Fruit fly (Drosophila melanogaster) whole organism, embryonic: ENCODE data around the gene CG14676.

Experiments used
- Ada2b ChIP-seq: fragments of 200-800 bp; sonication (Bioruptor generic); IDR thresholded peaks from 2 replicates; pipeline ENCODE4 v1.3.6; 2022; ENCODE audit warnings: missing biosample characterization, missing genetic modification characterization
- Atf3 ChIP-seq: fragments of 200-800 bp; sonication (Bioruptor generic); optimal IDR thresholded peaks from 3 replicates; lab custom pipeline; 2016; ENCODE audit warnings: missing biosample characterization, missing genetic modification characterization
- Awh ChIP-seq: fragments of 200-800 bp; sonication (Bioruptor generic); IDR thresholded peaks from 2 replicates; pipeline ENCODE4, ENCODE4 v1.3.6; 2022; ENCODE audit warnings: missing biosample characterization, missing genetic modification characterization
- B-H1 ChIP-seq: fragments of 200-800 bp; sonication (Bioruptor generic); IDR thresholded peaks from 3 replicates; pipeline ENCODE4 v1.3.6; 2022; ENCODE audit warnings: missing biosample characterization, missing genetic modification characterization
- Blimp-1 ChIP-seq: fragments of 200-800 bp; sonication (Bioruptor generic); optimal IDR thresholded peaks from 3 replicates; lab custom pipeline; 2018; ENCODE audit warnings: missing biosample characterization, missing genetic modification characterization, mild to moderate bottlenecking, moderate library complexity, missing genetic modification reagents
- CG11093 ChIP-seq: fragments of 200-800 bp; sonication (Bioruptor generic); IDR thresholded peaks from 3 replicates; pipeline ENCODE4 v1.3.6; 2022; ENCODE audit warnings: missing biosample characterization, missing genetic modification characterization
- CG11560 ChIP-seq: fragments of 200-800 bp; sonication (Bioruptor generic); IDR thresholded peaks from 3 replicates; pipeline ENCODE4 v1.3.6; 2022; ENCODE audit warnings: missing biosample characterization, missing genetic modification characterization
- CG11696 ChIP-seq: fragments of 200-800 bp; sonication (Bioruptor generic); IDR thresholded peaks from 2 replicates; pipeline ENCODE4 v1.3.6; 2022; ENCODE audit warnings: missing biosample characterization, missing genetic modification characterization
- CG12155 ChIP-seq: fragments of 200-800 bp; sonication (Bioruptor generic); optimal IDR thresholded peaks from 3 replicates; lab custom pipeline; 2016; ENCODE audit warnings: missing biosample characterization, missing genetic modification characterization
- CG1233 ChIP-seq: fragments of 200-800 bp; sonication (Bioruptor generic); optimal IDR thresholded peaks from 4 replicates; lab custom pipeline; 2018; ENCODE audit warnings: missing biosample characterization, mild to moderate bottlenecking, missing genetic modification characterization
- CG12942 ChIP-seq: fragments of 200-800 bp; sonication (Bioruptor generic); optimal IDR thresholded peaks from 3 replicates; lab custom pipeline; 2016; ENCODE audit warnings: missing biosample characterization, missing genetic modification characterization
- CG15073 ChIP-seq: fragments of 200-800 bp; sonication (Bioruptor generic); optimal IDR thresholded peaks from 2 replicates; lab custom pipeline; 2016; ENCODE audit warnings: missing biosample characterization, missing genetic modification characterization
- CG15479 ChIP-seq: fragments of 200-800 bp; sonication (Bioruptor generic); optimal IDR thresholded peaks from 3 replicates; lab custom pipeline; 2019; ENCODE audit warnings: missing biosample characterization, mild to moderate bottlenecking, missing genetic modification characterization, moderate library complexity
- CG1602 ChIP-seq: fragments of 200-800 bp; sonication (Bioruptor generic); optimal IDR thresholded peaks from 3 replicates; lab custom pipeline; 2016; ENCODE audit warnings: missing biosample characterization, missing genetic modification characterization
- CG17829 ChIP-seq: fragments of 200-800 bp; optimal IDR thresholded peaks from 2 replicates; lab custom pipeline; 2019; ENCODE audit warnings: missing biosample characterization, mild to moderate bottlenecking, missing genetic modification characterization, moderate library complexity
- CG2120 ChIP-seq: fragments of 200-800 bp; sonication (Bioruptor generic); optimal IDR thresholded peaks from 3 replicates; lab custom pipeline; 2016; ENCODE audit warnings: missing biosample characterization, missing genetic modification characterization
- CG3065 ChIP-seq: fragments of 200-800 bp; sonication (Bioruptor generic); optimal IDR thresholded peaks from 2 replicates; lab custom pipeline; 2016; ENCODE audit warnings: missing biosample characterization, missing genetic modification characterization
- CG32767 ChIP-seq: fragments of 200-800 bp; sonication (Bioruptor generic); IDR thresholded peaks from 2 replicates; pipeline ENCODE4 v1.3.6; 2022; ENCODE audit warnings: missing biosample characterization, missing genetic modification characterization
- CG42726 ChIP-seq: fragments of 200-800 bp; sonication (Bioruptor generic); IDR thresholded peaks from 2 replicates; pipeline ENCODE4 v1.3.6; 2022; ENCODE audit warnings: missing biosample characterization, missing genetic modification characterization; ENCODE audit not compliant: partially characterized antibody
- CG6689 ChIP-seq: fragments of 200-800 bp; sonication (Bioruptor generic); IDR thresholded peaks from 2 replicates; pipeline ENCODE4 v1.3.6; 2022; ENCODE audit warnings: missing biosample characterization, missing genetic modification characterization
- CG7928 ChIP-seq: fragments of 200-800 bp; sonication (Bioruptor generic); optimal IDR thresholded peaks from 2 replicates; lab custom pipeline; 2017; ENCODE audit warnings: missing biosample characterization, mild to moderate bottlenecking, missing genetic modification characterization
- CG8388 ChIP-seq: fragments of 200-800 bp; sonication (Bioruptor generic); optimal IDR thresholded peaks from 2 replicates; lab custom pipeline; 2019; ENCODE audit warnings: missing biosample characterization, mild to moderate bottlenecking, missing genetic modification characterization, moderate library complexity
- E2f1 ChIP-seq: fragments of 200-800 bp; sonication (Bioruptor generic); IDR thresholded peaks from 2 replicates; pipeline ENCODE4 v1.3.6; 2022; ENCODE audit warnings: missing biosample characterization, missing genetic modification characterization
- Ets97D ChIP-seq: fragments of 200-800 bp; sonication (Bioruptor generic); optimal IDR thresholded peaks from 3 replicates; lab custom pipeline; 2016; ENCODE audit warnings: missing biosample characterization, missing genetic modification characterization
- HHEX ChIP-seq: fragments of 200-800 bp; sonication (Bioruptor generic); optimal IDR thresholded peaks from 3 replicates; lab custom pipeline; 2017; ENCODE audit warnings: missing biosample characterization, mild to moderate bottlenecking, missing genetic modification characterization, missing genetic modification reagents
- Lim3 ChIP-seq: fragments of 200-800 bp; sonication (Bioruptor generic); IDR thresholded peaks from 2 replicates; pipeline ENCODE4 v1.3.6; 2022; ENCODE audit warnings: missing biosample characterization, missing genetic modification characterization
- Mrtf ChIP-seq: fragments of 200-800 bp; sonication (Bioruptor generic); IDR thresholded peaks from 3 replicates; pipeline ENCODE4 v1.3.6; 2022; ENCODE audit warnings: missing biosample characterization, missing genetic modification characterization
- NC2β ChIP-seq: fragments of 200-800 bp; sonication (Bioruptor generic); optimal IDR thresholded peaks from 2 replicates; lab custom pipeline; 2016; ENCODE audit warnings: missing biosample characterization, missing genetic modification characterization
- Side ChIP-seq: fragments of 200-800 bp; sonication (Bioruptor generic); optimal IDR thresholded peaks from 2 replicates; lab custom pipeline; 2016; ENCODE audit warnings: missing biosample characterization, missing genetic modification characterization
- Six4 ChIP-seq: fragments of 200-800 bp; sonication (Bioruptor generic); optimal IDR thresholded peaks from 2 replicates; lab custom pipeline; 2016; ENCODE audit warnings: missing biosample characterization, missing genetic modification characterization
- Ssrp ChIP-seq: fragments of 200-800 bp; sonication (Bioruptor generic); optimal IDR thresholded peaks from 2 replicates; lab custom pipeline; 2018; ENCODE audit warnings: missing biosample characterization, mild to moderate bottlenecking, missing genetic modification characterization, moderate library complexity
- YL-1 ChIP-seq: fragments of 200-800 bp; sonication (Bioruptor generic); optimal IDR thresholded peaks from 3 replicates; lab custom pipeline; 2017; ENCODE audit warnings: missing biosample characterization, mild to moderate bottlenecking, missing genetic modification characterization
- az2 ChIP-seq: fragments of 200-800 bp; sonication (Bioruptor generic); optimal IDR thresholded peaks from 3 replicates; lab custom pipeline; 2016; ENCODE audit warnings: missing biosample characterization, missing genetic modification characterization
- bigmax ChIP-seq: fragments of 200-800 bp; sonication (Bioruptor generic); optimal IDR thresholded peaks from 2 replicates; lab custom pipeline; 2018; ENCODE audit warnings: missing biosample characterization, mild to moderate bottlenecking, missing genetic modification characterization
- cas ChIP-seq: fragments of 200-800 bp; sonication (Bioruptor generic); IDR thresholded peaks from 2 replicates; pipeline ENCODE4 v1.3.6; 2022; ENCODE audit warnings: missing biosample characterization, missing genetic modification characterization
- chn ChIP-seq: fragments of 200-800 bp; sonication (Bioruptor generic); optimal IDR thresholded peaks from 2 replicates; lab custom pipeline; 2016; ENCODE audit warnings: missing biosample characterization, missing genetic modification characterization
- dmrt99B ChIP-seq: fragments of 200-800 bp; sonication (Bioruptor generic); optimal IDR thresholded peaks from 2 replicates; lab custom pipeline; 2018; ENCODE audit warnings: missing biosample characterization, mild to moderate bottlenecking, missing genetic modification characterization, moderate library complexity
- ewg ChIP-seq: fragments of 200-800 bp; sonication (Bioruptor generic); optimal IDR thresholded peaks from 3 replicates; lab custom pipeline; 2017; ENCODE audit warnings: mild to moderate bottlenecking, missing biosample characterization, missing genetic modification reagents, missing genetic modification characterization
- h ChIP-seq: fragments of >200 bp; optimal IDR thresholded peaks from 2 replicates; lab custom pipeline; 2017
- her ChIP-seq: fragments of 200-800 bp; sonication (Bioruptor generic); optimal IDR thresholded peaks from 2 replicates; lab custom pipeline; 2016; ENCODE audit warnings: missing biosample characterization, missing genetic modification characterization
- hth ChIP-seq: fragments of >200 bp; optimal IDR thresholded peaks from 2 replicates; lab custom pipeline; 2017; ENCODE audit warnings: inconsistent platforms
- jumu ChIP-seq: fragments of 200-800 bp; sonication (Bioruptor generic); optimal IDR thresholded peaks from 3 replicates; lab custom pipeline; 2016; ENCODE audit warnings: missing biosample characterization, missing genetic modification characterization
- lov ChIP-seq, 2 experiments: fragments of 200-800 bp in 1 of 2; fragments of >200 bp in 1 of 2; sonication (Bioruptor generic) in 1 of 2; IDR thresholded peaks in 1 of 2; optimal IDR thresholded peaks in 1 of 2; 2 replicates in 1 of 2; 3 replicates in 1 of 2; pipeline versions ENCODE4 v1.3.6 to Lab custom; 2017 to 2022; ENCODE audit warnings: missing biosample characterization in 1 of 2, missing genetic modification characterization in 1 of 2
- nmo ChIP-seq: fragments of 200-800 bp; sonication (Bioruptor generic); optimal IDR thresholded peaks from 2 replicates; lab custom pipeline; 2018; ENCODE audit warnings: missing biosample characterization, mild to moderate bottlenecking, missing genetic modification characterization, moderate library complexity
- onecut ChIP-seq: fragments of 200-800 bp; sonication (Bioruptor generic); IDR thresholded peaks from 2 replicates; pipeline ENCODE4 v1.3.6; 2022; ENCODE audit warnings: missing biosample characterization, missing genetic modification characterization
- org-1 ChIP-seq: fragments of 200-800 bp; sonication (Bioruptor generic); optimal IDR thresholded peaks from 2 replicates; lab custom pipeline; 2017; ENCODE audit warnings: missing biosample characterization, missing genetic modification characterization
- psq ChIP-seq: fragments of 200-800 bp; sonication (Bioruptor generic); optimal IDR thresholded peaks from 2 replicates; lab custom pipeline; 2017; ENCODE audit warnings: missing biosample characterization, missing genetic modification characterization
- stc ChIP-seq: fragments of 200-800 bp; sonication (Bioruptor generic); IDR thresholded peaks from 2 replicates; pipeline ENCODE4 v1.3.6; 2022; ENCODE audit warnings: missing biosample characterization, missing genetic modification characterization
- tap ChIP-seq: fragments of 200-800 bp; optimal IDR thresholded peaks from 3 replicates; lab custom pipeline; 2019; ENCODE audit warnings: missing biosample characterization, mild to moderate bottlenecking, missing genetic modification characterization, moderate library complexity
- tio ChIP-seq: fragments of 200-800 bp; sonication (Bioruptor generic); optimal IDR thresholded peaks from 2 replicates; lab custom pipeline; 2017; ENCODE audit warnings: missing biosample characterization, missing genetic modification characterization, inconsistent platforms
- toy ChIP-seq: fragments of 200-800 bp; sonication (Bioruptor generic); IDR thresholded peaks from 2 replicates; pipeline ENCODE4 v1.3.6; 2022; ENCODE audit warnings: missing biosample characterization, missing genetic modification characterization
- yki ChIP-seq: fragments of >200 bp; optimal IDR thresholded peaks from 3 replicates; lab custom pipeline; 2018
- zfh1 ChIP-seq: fragments of 200-800 bp; sonication (Bioruptor generic); IDR thresholded peaks from 3 replicates; pipeline ENCODE4 v1.3.6; 2022; ENCODE audit warnings: missing biosample characterization, missing genetic modification characterization

CG14676 gene

DNA sequence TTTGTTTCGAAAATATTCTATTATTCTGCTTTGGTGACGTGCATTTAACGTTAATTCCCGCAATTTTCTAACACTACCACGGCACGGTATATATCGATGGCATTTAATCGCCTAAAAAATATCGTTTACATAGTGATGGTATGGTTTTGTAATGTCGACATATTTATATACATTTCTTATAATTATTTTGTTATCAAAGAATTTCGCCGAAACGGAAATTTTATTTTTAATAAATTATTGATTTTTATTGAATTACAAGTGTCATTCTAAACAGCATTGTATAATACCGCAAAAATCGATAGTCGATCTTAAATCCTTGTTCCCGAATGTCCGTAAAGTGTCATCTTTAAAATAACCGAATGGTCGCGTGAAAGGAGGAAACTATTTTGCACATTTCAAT lies 22.6 kb upstream of the CG14676 start, which contains the start of the genes Sec20 and dgrn (continued):
- peak; percentile 42 for TF ChIP-seq CG3065 (GFP tag; lab: Kevin White, UChicago)
- TF ChIP-seq CG11093: no peak
- peak; percentile 66 for TF ChIP-seq CG8388 (GFP tag; lab: Kevin White, UChicago)
- peak; percentile 70 for TF ChIP-seq az2 (GFP tag; lab: Kevin White, UChicago)
- no peak for TF ChIP-seq NC2β (GFP tag; lab: Kevin White, UChicago)
- TF ChIP-seq Atf3 (GFP tag; lab: Kevin White, UChicago): peak; percentile 2
- TF ChIP-seq CG11696 (GFP tag; lab: Robert Waterston, UW): no peak
- peak; percentile 65 for TF ChIP-seq CG1602 (GFP tag; lab: Kevin White, UChicago)
- TF ChIP-seq ewg: peak; percentile 18
- no peak for TF ChIP-seq Side (GFP tag; lab: Kevin White, UChicago)
- peak; percentile 67 for TF ChIP-seq Ets97D (GFP tag; lab: Kevin White, UChicago)
- TF ChIP-seq CG15479: no peak
- TF ChIP-seq E2f1 (GFP tag; lab: Robert Waterston, UW): peak; percentile 42
- TF ChIP-seq Blimp-1 (GFP tag; lab: Kevin White, UChicago): peak; percentile 61
- TF ChIP-seq zfh1: peak; percentile 66
- peak; percentile 35 for TF ChIP-seq psq (GFP tag; lab: Kevin White, UChicago)
- TF ChIP-seq CG12155 (GFP tag; lab: Kevin White, UChicago): peak; percentile 75
- TF ChIP-seq CG42726 (GFP tag; lab: Robert Waterston, UW): peak; percentile 87
- TF ChIP-seq Mrtf (GFP tag; lab: Robert Waterston, UW): 0 out of 3 replicates have a peak, but pooled peaks have one; percentile 23
- no peak for TF ChIP-seq bigmax (GFP tag; lab: Kevin White, UChicago)
- no peak for TF ChIP-seq B-H1 (GFP tag; lab: Robert Waterston, UW)
- TF ChIP-seq CG1233 (GFP tag; lab: Kevin White, UChicago): peak; percentile 13
- TF ChIP-seq Six4 (GFP tag; lab: Kevin White, UChicago): peak; percentile 56
- TF ChIP-seq YL-1: peak; percentile 91
- TF ChIP-seq jumu (GFP tag; lab: Kevin White, UChicago): peak; percentile 23
- TF ChIP-seq h: no peak
- no peak for TF ChIP-seq lov (optimal IDR thresholded peaks at IDR 0.05; lab: Kevin White, UChicago)
- no peak for TF ChIP-seq lov (GFP tag; IDR thresholded peaks at IDR 0.05; lab: Robert Waterston, UW)
- no peak for TF ChIP-seq cas (GFP tag; lab: Robert Waterston, UW)
- TF ChIP-seq chn (GFP tag; lab: Kevin White, UChicago): peak; percentile 50
- no peak for TF ChIP-seq dmrt99B
- TF ChIP-seq hth (lab: Kevin White, UChicago): no peak
- no peak for TF ChIP-seq CG15073
- TF ChIP-seq stc (GFP tag; lab: Robert Waterston, UW): peak; percentile 43; the same call in 1 of the 2 replicates
- TF ChIP-seq Ssrp (tag; lab: Kevin White, UChicago): peak; percentile 59
- TF ChIP-seq Awh: no peak
- TF ChIP-seq toy: no peak; the same call in 1 of the 2 replicates
- no peak for TF ChIP-seq CG7928
- TF ChIP-seq her (GFP tag; lab: Kevin White, UChicago): no peak
- no peak for TF ChIP-seq org-1 (GFP tag; lab: Kevin White, UChicago)
- TF ChIP-seq CG12942 (GFP tag; lab: Kevin White, UChicago): peak; percentile 59
- peak; percentile 84 for TF ChIP-seq CG2120
- TF ChIP-seq Ada2b (GFP tag; lab: Robert Waterston, UW): peak; percentile 33; the same call in 1 of the 2 replicates
- no peak for TF ChIP-seq yki
- no peak for TF ChIP-seq CG11560 (tag; lab: Robert Waterston, UW)
- TF ChIP-seq Lim3 (GFP tag; lab: Robert Waterston, UW): no peak
- peak; percentile 7 for TF ChIP-seq HHEX (GFP tag; lab: Kevin White, UChicago)
- TF ChIP-seq nmo (GFP tag; lab: Kevin White, UChicago): peak; percentile 83
- peak; percentile 47; the same call in 1 of the 2 replicates for TF ChIP-seq CG6689 (GFP tag; lab: Robert Waterston, UW)
- peak; percentile 55; the same call in 1 of the 2 replicates for TF ChIP-seq CG32767 (GFP tag; lab: Robert Waterston, UW)
- peak; percentile 41 for TF ChIP-seq onecut
- TF ChIP-seq tio: no peak
- TF ChIP-seq tap (tag; lab: Kevin White, UChicago): no peak
- TF ChIP-seq CG17829 (tag; lab: Kevin White, UChicago): peak; percentile 80
